Worm (Caenorhabditis elegans) whole organism, midembryonic: ENCODE results near the gene glt-6.

Experiments used
- flt-1 ChIP-seq: fragments of 200-800 bp; sonication (Bioruptor generic); IDR thresholded peaks from 2 replicates; pipeline ENCODE4 v1.3.6; 2022; ENCODE audit warnings: missing genetic modification characterization, missing compliant biosample characterization
- med-1 ChIP-seq: sonication (generic microtip); optimal IDR thresholded peaks from 2 replicates; lab custom pipeline; 2017; ENCODE audit warnings: missing genetic modification characterization, mild to moderate bottlenecking, missing compliant biosample characterization, antibody characterized with exemption, missing genetic modification reagents; ENCODE audit not compliant: insufficient read depth
- ref-1 ChIP-seq: fragments of 200-800 bp; sonication (Bioruptor generic); conservative IDR thresholded peaks from 2 replicates; pipeline ENCODE4 v1.3.6; 2022; ENCODE audit warnings: missing genetic modification reagents, missing genetic modification characterization, missing compliant biosample characterization
- tab-1 ChIP-seq: fragments of 200-800 bp; sonication (Bioruptor generic); IDR thresholded peaks from 2 replicates; pipeline ENCODE4 v1.3.6; 2022; ENCODE audit warnings: missing genetic modification characterization, missing compliant biosample characterization
- ztf-23 ChIP-seq: fragments of 200-800 bp; sonication (Bioruptor generic); IDR thresholded peaks from 2 replicates; pipeline ENCODE4 v1.3.6; 2022; ENCODE audit warnings: missing genetic modification reagents, missing genetic modification characterization, missing compliant biosample characterization

- TF ChIP-seq tab-1 = no peak
- TF ChIP-seq ref-1 (GFP tag; lab: Robert Waterston, UW) = no peak
- no peak for TF ChIP-seq ztf-23
- no peak for TF ChIP-seq med-1 (GFP tag; lab: Kevin White, UChicago)
- no peak for TF ChIP-seq flt-1 (GFP tag; lab: Robert Waterston, UW)
Observed at ce11 chrIV:7491464-7491863, 12.0 kb upstream of the glt-6 start, which contains the start of gene F55G1.1.
